Worm (Caenorhabditis elegans) whole organism, L4/young adult: ENCODE results near the gene elo-9.

ENCODE experiments used
- W03F9.2 ChIP-seq: fragments of 150-350 bp; optimal IDR thresholded peaks from 2 replicates; lab custom pipeline; 2014; ENCODE audit warnings: missing biosample characterization, missing genetic modification characterization
- dao-5 ChIP-seq: sonication (generic microtip); optimal IDR thresholded peaks from 2 replicates; lab custom pipeline; 2016; ENCODE audit warnings: missing genotype, missing genetic modification characterization, moderate library complexity, missing compliant biosample characterization
- him-1 ChIP-seq: sonication (generic microtip); optimal IDR thresholded peaks from 2 replicates; lab custom pipeline; 2016; ENCODE audit warnings: missing genotype, missing genetic modification reagents, missing genetic modification characterization, missing compliant biosample characterization

DNA sequence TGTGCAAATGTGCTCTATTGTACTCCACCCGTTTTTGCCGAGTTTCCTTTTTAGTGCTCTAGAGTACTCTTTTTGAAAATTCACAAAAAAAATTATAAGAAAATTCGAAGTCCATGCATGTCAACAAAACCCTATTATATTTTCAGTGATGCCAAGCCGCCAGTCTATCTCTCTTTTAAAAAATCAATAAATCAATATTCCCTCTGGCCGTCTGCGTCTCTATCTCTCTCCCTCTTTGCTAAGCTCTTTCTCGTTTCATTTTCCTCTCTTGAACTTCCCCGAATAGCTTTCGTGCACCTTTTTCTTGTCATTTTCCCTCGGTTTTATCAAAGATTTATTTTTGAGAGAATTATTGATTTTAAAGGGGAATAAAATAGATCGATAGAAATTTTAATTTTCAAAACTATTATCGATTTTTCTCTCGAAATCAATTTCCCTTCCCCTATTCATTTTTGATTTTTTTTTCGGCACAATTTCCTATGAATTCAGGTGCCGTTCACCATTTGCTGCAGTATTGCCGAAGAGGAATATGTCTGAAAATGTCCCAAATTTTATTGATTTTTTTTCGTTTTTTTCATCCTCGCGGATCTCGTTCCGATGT is 11.3 kb downstream of the elo-9 start:
- TF ChIP-seq W03F9.2 (no peak), dao-5 (tag; lab: Kevin White, UChicago) (no peak), him-1 (tag; lab: Kevin White, UChicago) (no peak)
